Worm (Caenorhabditis elegans): ENCODE measurements around the gene K11H12.3.

- TF ChIP-seq him-1 (tag; optimal IDR thresholded peaks at IDR 0.05) (no peak), W03F9.2 (tag; optimal IDR thresholded peaks at IDR 0.05) (no peak)
Observed at ce11 chrIV:627237-627636, 46.0 kb downstream of the K11H12.3 start, which contains the start of gene nhr-76.
